Worm (Caenorhabditis elegans): ENCODE measurements around the gene T22D1.17.

DNA sequence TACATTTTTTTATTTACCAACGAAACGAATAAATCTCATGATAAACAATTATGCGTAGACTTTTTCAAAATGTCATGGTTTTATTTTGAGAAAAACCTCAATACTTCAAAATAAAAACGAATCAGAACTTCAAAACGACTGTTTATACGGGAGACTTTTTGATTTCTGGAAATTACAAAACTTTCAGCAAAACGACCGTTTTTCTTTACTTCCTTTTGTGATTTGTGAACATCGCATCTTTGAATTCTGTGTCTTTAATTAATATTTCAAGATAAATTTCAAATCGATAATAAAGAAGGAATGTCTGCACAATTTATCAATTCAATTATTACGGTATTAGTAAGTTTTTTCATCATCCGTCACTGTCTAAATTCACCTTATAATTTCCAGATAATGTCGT, 38.0 kb upstream of the T22D1.17 start, which contains the start of gene srx-20:
- TF ChIP-seq ama-1 (optimal IDR thresholded peaks at IDR 0.05) (no peak), flt-1 (GFP tag; IDR thresholded peaks at IDR 0.05) (no peak), F13C5.2 (tag; optimal IDR thresholded peaks at IDR 0.05) (no peak), tbx-37 (GFP tag; conservative IDR thresholded peaks at IDR 0.05) (no peak)

All from whole organism, early embryonic.